Fruit fly (Drosophila melanogaster): ENCODE measurements around the gene Phf5a.

Phf5a gene

DNA sequence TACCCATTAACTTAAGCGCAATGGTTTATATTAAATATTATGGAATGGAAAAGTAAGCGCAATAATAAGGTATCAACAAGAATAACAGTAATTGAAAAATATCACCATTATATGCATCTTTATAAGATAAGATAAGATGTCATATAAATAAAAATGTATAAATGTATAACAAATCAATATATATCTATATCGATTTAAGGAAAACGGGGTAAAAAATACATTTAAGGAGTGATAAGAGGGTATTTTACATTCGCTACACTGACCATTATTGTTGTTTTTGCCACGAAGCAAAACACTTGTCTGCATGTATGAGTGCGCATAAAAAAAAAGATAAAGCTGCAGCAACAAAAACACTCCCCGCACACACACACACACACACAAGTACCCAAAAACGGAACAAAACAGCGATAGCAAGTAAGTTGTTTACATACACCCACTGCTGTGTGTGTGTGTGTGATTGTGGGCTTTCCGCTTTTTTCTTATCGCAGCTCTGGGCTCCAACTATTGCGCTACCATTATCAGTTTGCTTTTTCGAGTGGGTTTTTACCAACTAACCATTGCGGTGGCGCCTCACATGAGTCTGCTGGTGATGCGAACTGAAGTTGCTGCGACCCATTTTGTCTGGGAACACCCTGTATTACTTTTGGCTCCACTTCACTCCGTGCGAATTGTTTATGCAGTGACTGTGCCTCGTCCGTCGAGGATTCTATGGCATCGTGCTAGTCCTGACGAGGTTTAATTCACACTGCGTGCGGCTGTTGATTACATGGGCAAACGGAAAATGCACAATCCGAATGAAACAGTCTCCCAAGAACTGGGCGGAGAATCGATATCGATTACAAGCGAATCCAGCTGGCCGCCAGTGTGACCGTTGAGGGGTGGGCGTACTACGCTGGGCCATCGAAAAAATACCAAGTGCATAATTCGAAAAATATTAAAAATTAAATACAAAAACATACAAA is 17.3 kb downstream of the Phf5a start, which contains the start of gene mmy (continued):
- no peak for TF ChIP-seq ems (GFP tag; optimal IDR thresholded peaks at IDR 0.05)
- TF ChIP-seq CG10274 (GFP tag; optimal IDR thresholded peaks at IDR 0.05): no peak
- no peak for TF ChIP-seq da (GFP tag; optimal IDR thresholded peaks at IDR 0.05)
- TF ChIP-seq chn (GFP tag; optimal IDR thresholded peaks at IDR 0.05): no peak
- peak; percentile 7 for TF ChIP-seq oc (tag; optimal IDR thresholded peaks at IDR 0.05)
- no peak for TF ChIP-seq corto (GFP tag; optimal IDR thresholded peaks at IDR 0.05)
- no peak for TF ChIP-seq CG31224 (GFP tag; IDR thresholded peaks at IDR 0.05)
- TF ChIP-seq ftz-f1 (GFP tag; optimal IDR thresholded peaks at IDR 0.05): peak; percentile 29
- TF ChIP-seq p53 (GFP tag; optimal IDR thresholded peaks at IDR 0.05): no peak
- no peak for TF ChIP-seq CG7357 (GFP tag; IDR thresholded peaks at IDR 0.05)
- TF ChIP-seq dm (GFP tag; optimal IDR thresholded peaks at IDR 0.05): peak; percentile 34
- TF ChIP-seq repo (GFP tag; optimal IDR thresholded peaks at IDR 0.05): peak; percentile 20
- TF ChIP-seq kah (GFP tag; optimal IDR thresholded peaks at IDR 0.05): peak; percentile 19
- peak; percentile 1 for TF ChIP-seq CG1233 (GFP tag; optimal IDR thresholded peaks at IDR 0.05)
- TF ChIP-seq CG9876 (GFP tag; optimal IDR thresholded peaks at IDR 0.05): no peak
- peak; percentile 33 for TF ChIP-seq Abd-B (GFP tag; optimal IDR thresholded peaks at IDR 0.05)
- no peak for TF ChIP-seq jing (GFP tag; optimal IDR thresholded peaks at IDR 0.05)
- peak; percentile 54; the same call in 1 of the 2 replicates for TF ChIP-seq CG32772 (GFP tag; IDR thresholded peaks at IDR 0.05)
- TF ChIP-seq Jarid2 (GFP tag; optimal IDR thresholded peaks at IDR 0.05): peak; percentile 71
- TF ChIP-seq CG4360 (GFP tag; IDR thresholded peaks at IDR 0.05): peak; percentile 82
- peak; percentile 98 for TF ChIP-seq CG34376 (GFP tag; optimal IDR thresholded peaks at IDR 0.05)
- no peak for TF ChIP-seq CG7745 (tag; optimal IDR thresholded peaks at IDR 0.05)
- peak; percentile 4 for TF ChIP-seq caup (GFP tag; optimal IDR thresholded peaks at IDR 0.05; ENCODE audit: severe bottlenecking)
- no peak; the same call in 1 of the 2 replicates for TF ChIP-seq H2.0 (GFP tag; IDR thresholded peaks at IDR 0.05)
- TF ChIP-seq Doc2 (GFP tag; IDR thresholded peaks at IDR 0.05): no peak
- no peak; the same call in 1 of the 2 replicates for TF ChIP-seq CG2129 (GFP tag; IDR thresholded peaks at IDR 0.05; ENCODE audit: partially characterized antibody)
- no peak for TF ChIP-seq Max (GFP tag; optimal IDR thresholded peaks at IDR 0.05)
- peak; percentile 61 for TF ChIP-seq bcd (GFP tag; optimal IDR thresholded peaks at IDR 0.05)
- 0 out of 2 replicates have a peak, but pooled peaks have one; percentile 30 for TF ChIP-seq ranshi (GFP tag; IDR thresholded peaks at IDR 0.05)
- no peak for TF ChIP-seq Hr39 (optimal IDR thresholded peaks at IDR 0.05)
- TF ChIP-seq klu (GFP tag; IDR thresholded peaks at IDR 0.05): 0 out of 2 replicates have a peak, but pooled peaks have one; percentile 26
- TF ChIP-seq CG12155 (GFP tag; optimal IDR thresholded peaks at IDR 0.05): peak; percentile 36
- TF ChIP-seq psq (GFP tag; optimal IDR thresholded peaks at IDR 0.05): no peak
- TF ChIP-seq gro (GFP tag; optimal IDR thresholded peaks at IDR 0.05): peak; percentile 64
- TF ChIP-seq CG31365 (tag; optimal IDR thresholded peaks at IDR 0.05): no peak
- peak; percentile 9; the same call in 1 of the 3 replicates for TF ChIP-seq otp (GFP tag; IDR thresholded peaks at IDR 0.05)
- no peak for TF ChIP-seq dimm (GFP tag; IDR thresholded peaks at IDR 0.05)
- TF ChIP-seq jigr1 (GFP tag; IDR thresholded peaks at IDR 0.05): no peak; the same call in 2 of the 3 replicates
- peak; percentile 52; the same call in 2 of the 3 replicates for TF ChIP-seq CG11695 (GFP tag; IDR thresholded peaks at IDR 0.05)
- peak; percentile 12 for TF ChIP-seq ind (GFP tag; optimal IDR thresholded peaks at IDR 0.05)
- no peak for TF ChIP-seq CG33557 (GFP tag; optimal IDR thresholded peaks at IDR 0.05)
- TF ChIP-seq CG13624 (GFP tag; optimal IDR thresholded peaks at IDR 0.05): peak; percentile 68
- peak; percentile 53 for TF ChIP-seq CG17328 (GFP tag; IDR thresholded peaks at IDR 0.05)
- TF ChIP-seq Drgx (GFP tag; IDR thresholded peaks at IDR 0.05): peak; percentile 71
- TF ChIP-seq CG13123 (GFP tag; optimal IDR thresholded peaks at IDR 0.05): no peak
- TF ChIP-seq CG10267 (tag; optimal IDR thresholded peaks at IDR 0.05): peak; percentile 37
- peak; percentile 67 for TF ChIP-seq CG12391 (tag; optimal IDR thresholded peaks at IDR 0.05)
- peak; percentile 19 for TF ChIP-seq CG8944 (GFP tag; optimal IDR thresholded peaks at IDR 0.05)
- peak; percentile 21 for TF ChIP-seq CG1602 (GFP tag; optimal IDR thresholded peaks at IDR 0.05)
